Worm (Caenorhabditis elegans): ENCODE measurements around the gene ugt-50.
A peak's percentile ranks its signal among the peaks of the same experiment; 100 is the strongest.

Gene ugt-50

ce11 chrX:12663537-12663936 lies 27.8 kb upstream of the ugt-50 start, which contains the start of gene nlp-76:
nlp-76 (minus strand) TSS chrX:12663903.
- TF ChIP-seq unc-42 (tag; optimal IDR thresholded peaks at IDR 0.05), result peak; percentile 29
- no peak for TF ChIP-seq ceh-24 (tag; optimal IDR thresholded peaks at IDR 0.05)

ce11 chrX:12664443-12664842 lies 26.9 kb upstream of the ugt-50 start:
- TF ChIP-seq sdc-2 (tag; optimal IDR thresholded peaks at IDR 0.05) (no peak), che-1 (tag; optimal IDR thresholded peaks at IDR 0.05) (no peak), ceh-34 (tag; optimal IDR thresholded peaks at IDR 0.05) (no peak), elt-2 (tag; optimal IDR thresholded peaks at IDR 0.05) (no peak), ceh-30 (tag; optimal IDR thresholded peaks at IDR 0.05) (no peak), ceh-22 (tag; optimal IDR thresholded peaks at IDR 0.05) (no peak), madf-2 (tag; optimal IDR thresholded peaks at IDR 0.05) (no peak), unc-86 (tag; optimal IDR thresholded peaks at IDR 0.05) (no peak), pha-4 (tag; optimal IDR thresholded peaks at IDR 0.05) (no peak), fkh-10 (GFP tag; optimal IDR thresholded peaks at IDR 0.05) (no peak), syd-9 (tag; optimal IDR thresholded peaks at IDR 0.05) (no peak), odd-2 (tag; optimal IDR thresholded peaks at IDR 0.05) (no peak), ceh-19 (GFP tag; optimal IDR thresholded peaks at IDR 0.05) (no peak), T23F11.4 (GFP tag; optimal IDR thresholded peaks at IDR 0.05) (no peak), ceh-14 (tag; optimal IDR thresholded peaks at IDR 0.05) (no peak), rnt-1 (tag; optimal IDR thresholded peaks at IDR 0.05) (no peak), pag-3 (tag; optimal IDR thresholded peaks at IDR 0.05; ENCODE audit: borderline replicate concordance) (no peak), ceh-9 (tag; optimal IDR thresholded peaks at IDR 0.05) (no peak)

ce11 chrX:12664987-12665451 lies 26.4 kb upstream of the ugt-50 start:
- TF ChIP-seq pqm-1 (tag; optimal IDR thresholded peaks at IDR 0.05), result peak; percentile 74
- no peak for TF ChIP-seq ceh-22 (tag; optimal IDR thresholded peaks at IDR 0.05)
- TF ChIP-seq ama-1 (optimal IDR thresholded peaks at IDR 0.05), result no peak
- no peak for TF ChIP-seq pha-4 (tag; optimal IDR thresholded peaks at IDR 0.05)
- peak; percentile 92 for TF ChIP-seq syd-9 (tag; optimal IDR thresholded peaks at IDR 0.05)
- no peak for TF ChIP-seq pros-1 (tag; optimal IDR thresholded peaks at IDR 0.05)
- peak; percentile 90 for TF ChIP-seq nhr-232 (tag; optimal IDR thresholded peaks at IDR 0.05)
- TF ChIP-seq elt-4 (tag; optimal IDR thresholded peaks at IDR 0.05), result no peak
- TF ChIP-seq pha-2 (tag; optimal IDR thresholded peaks at IDR 0.05), result peak; percentile 93
- TF ChIP-seq elt-2 (tag; optimal IDR thresholded peaks at IDR 0.05), result peak; percentile 92
- peak; percentile 85 for TF ChIP-seq hlh-8 (tag; optimal IDR thresholded peaks at IDR 0.05)
- TF ChIP-seq dve-1 (tag; optimal IDR thresholded peaks at IDR 0.05), result peak; percentile 95
- TF ChIP-seq K02D7.2 (tag; optimal IDR thresholded peaks at IDR 0.05), result peak; percentile 87
- TF ChIP-seq unc-42 (tag; optimal IDR thresholded peaks at IDR 0.05), result peak; percentile 80
- TF ChIP-seq K09A11.1 (tag; optimal IDR thresholded peaks at IDR 0.05; ENCODE audit: insufficient read depth), result peak; percentile 89
- peak; percentile 91 for TF ChIP-seq eyg-1 (tag; optimal IDR thresholded peaks at IDR 0.05)
- peak; percentile 70 for TF ChIP-seq ceh-30 (tag; optimal IDR thresholded peaks at IDR 0.05)
- TF ChIP-seq mec-3 (tag; optimal IDR thresholded peaks at IDR 0.05; ENCODE audit: borderline replicate concordance), result peak; percentile 81
- no peak for TF ChIP-seq unc-55 (GFP tag; optimal IDR thresholded peaks at IDR 0.05)
- TF ChIP-seq unc-86 (tag; optimal IDR thresholded peaks at IDR 0.05), result peak; percentile 94
- peak; percentile 84 for TF ChIP-seq ceh-48 (tag; optimal IDR thresholded peaks at IDR 0.05)
- TF ChIP-seq ceh-9 (tag; optimal IDR thresholded peaks at IDR 0.05), result peak; percentile 81
- TF ChIP-seq Y22D7AL.16 (tag; optimal IDR thresholded peaks at IDR 0.05), result peak; percentile 91
- peak; percentile 81 for TF ChIP-seq lin-11 (tag; optimal IDR thresholded peaks at IDR 0.05)
- peak; percentile 89 for TF ChIP-seq C38D4.7 (GFP tag; optimal IDR thresholded peaks at IDR 0.05)
- TF ChIP-seq tbx-2 (tag; optimal IDR thresholded peaks at IDR 0.05), result peak; percentile 93
- peak; percentile 90 for TF ChIP-seq F13H6.1 (tag; optimal IDR thresholded peaks at IDR 0.05)
- peak; percentile 62 for TF ChIP-seq pag-3 (tag; optimal IDR thresholded peaks at IDR 0.05; ENCODE audit: borderline replicate concordance)
- peak; percentile 92 for TF ChIP-seq che-1 (tag; optimal IDR thresholded peaks at IDR 0.05)
- TF ChIP-seq ref-2 (tag; optimal IDR thresholded peaks at IDR 0.05), result peak; percentile 96
- TF ChIP-seq rnt-1 (tag; optimal IDR thresholded peaks at IDR 0.05), result peak; percentile 86
- TF ChIP-seq hlh-15 (tag; optimal IDR thresholded peaks at IDR 0.05), result peak; percentile 85
- TF ChIP-seq sox-2 (GFP tag; IDR thresholded peaks at IDR 0.05), result peak; percentile 91
- TF ChIP-seq unc-3 (GFP tag; conservative IDR thresholded peaks at IDR 0.05), result peak; percentile 96
- TF ChIP-seq unc-3 (tag; optimal IDR thresholded peaks at IDR 0.05), result peak; percentile 92
- peak; percentile 93 for TF ChIP-seq ceh-14 (tag; optimal IDR thresholded peaks at IDR 0.05)
- peak; percentile 85 for TF ChIP-seq hlh-13 (GFP tag; optimal IDR thresholded peaks at IDR 0.05)
- peak; percentile 93 for TF ChIP-seq fkh-6 (tag; optimal IDR thresholded peaks at IDR 0.05)
- peak; percentile 92 for TF ChIP-seq pat-9 (tag; optimal IDR thresholded peaks at IDR 0.05)
- TF ChIP-seq ets-4 (tag; optimal IDR thresholded peaks at IDR 0.05), result peak; percentile 71

All from whole organism, late embryonic.